Fruit fly (Drosophila melanogaster): Measurements from ENCODE around the gene CG13965.
A peak's percentile ranks its signal among the peaks of the same experiment; 100 is the strongest.

The CG13965 gene

dm6 chr2L:19962252-19962729 is at the start of gene CG13965, which contains the start of gene CG16772:
TSS of gene CG13965 (minus strand) at chr2L:19962352.
TSS of gene CG16772 (plus strand) at chr2L:19962679.
- TF ChIP-seq CG17801 (GFP tag; optimal IDR thresholded peaks at IDR 0.05; ENCODE audit: partially characterized antibody): no peak

DNA sequence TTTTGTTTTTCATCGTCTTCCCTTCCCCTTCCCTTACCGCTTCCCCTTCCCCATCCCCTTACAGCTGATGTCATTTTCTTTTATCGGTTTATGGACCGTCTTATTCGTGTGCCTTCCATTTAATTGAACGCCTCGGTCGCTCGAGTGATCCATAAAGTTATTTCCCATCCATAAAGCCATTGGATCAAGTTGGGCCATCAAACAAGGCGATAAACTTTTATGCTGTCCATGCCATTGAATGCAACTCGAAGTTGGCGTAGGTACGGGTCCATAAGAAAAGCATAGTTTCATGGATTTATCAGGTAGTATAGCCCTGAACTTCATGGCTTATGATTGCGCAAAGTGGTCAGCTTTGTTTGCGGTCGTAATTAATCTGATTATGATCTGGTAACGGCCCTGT is 42.9 kb upstream of the CG13965 start:
- TF ChIP-seq CG17801 (GFP tag; optimal IDR thresholded peaks at IDR 0.05; ENCODE audit: partially characterized antibody): no peak

dm6 chr2L:20004341-20004740 is 42.2 kb upstream of the CG13965 start:
- TF ChIP-seq CG17801 (GFP tag; optimal IDR thresholded peaks at IDR 0.05; ENCODE audit: partially characterized antibody): no peak

DNA sequence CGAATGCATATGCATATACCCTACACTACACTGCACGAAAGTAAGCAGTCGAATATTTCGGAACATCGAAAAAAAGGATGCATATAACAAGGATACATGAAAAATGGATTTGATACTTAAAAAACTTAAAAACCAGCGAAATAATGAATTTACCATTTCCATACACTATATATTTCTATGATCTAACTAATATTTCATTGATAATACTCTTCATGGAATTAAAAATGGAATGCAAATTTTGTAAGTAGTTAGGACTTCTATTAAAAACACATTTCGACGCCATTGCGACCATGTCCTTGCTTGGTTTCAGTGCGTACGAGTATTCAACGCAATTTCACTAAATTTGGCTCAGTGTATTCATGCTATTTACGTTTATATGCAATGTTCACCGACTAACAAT is 39.9 kb upstream of the CG13965 start:
- no peak for TF ChIP-seq CG17801 (GFP tag; optimal IDR thresholded peaks at IDR 0.05; ENCODE audit: partially characterized antibody)

DNA sequence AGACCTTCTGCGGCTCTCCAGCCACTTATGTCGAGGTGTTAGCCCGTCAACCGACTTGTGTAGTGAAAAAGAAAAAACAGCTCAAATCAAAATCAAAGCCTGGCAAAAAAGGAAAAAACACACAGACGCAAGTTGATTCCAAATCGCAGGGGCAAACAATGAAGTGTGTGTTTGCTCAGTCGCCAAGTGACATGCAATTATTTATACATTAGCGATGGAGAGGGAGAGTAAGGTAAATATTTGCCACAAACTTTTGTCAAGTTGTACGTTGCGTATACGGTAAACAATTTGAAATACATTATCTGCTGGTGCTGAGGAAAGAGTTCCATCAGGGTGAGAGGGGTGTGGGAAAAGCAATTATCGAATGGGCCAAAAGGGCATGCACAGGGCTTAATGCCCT is 36.0 kb upstream of the CG13965 start:
- no peak for TF ChIP-seq CG17801 (GFP tag; optimal IDR thresholded peaks at IDR 0.05; ENCODE audit: partially characterized antibody)

DNA sequence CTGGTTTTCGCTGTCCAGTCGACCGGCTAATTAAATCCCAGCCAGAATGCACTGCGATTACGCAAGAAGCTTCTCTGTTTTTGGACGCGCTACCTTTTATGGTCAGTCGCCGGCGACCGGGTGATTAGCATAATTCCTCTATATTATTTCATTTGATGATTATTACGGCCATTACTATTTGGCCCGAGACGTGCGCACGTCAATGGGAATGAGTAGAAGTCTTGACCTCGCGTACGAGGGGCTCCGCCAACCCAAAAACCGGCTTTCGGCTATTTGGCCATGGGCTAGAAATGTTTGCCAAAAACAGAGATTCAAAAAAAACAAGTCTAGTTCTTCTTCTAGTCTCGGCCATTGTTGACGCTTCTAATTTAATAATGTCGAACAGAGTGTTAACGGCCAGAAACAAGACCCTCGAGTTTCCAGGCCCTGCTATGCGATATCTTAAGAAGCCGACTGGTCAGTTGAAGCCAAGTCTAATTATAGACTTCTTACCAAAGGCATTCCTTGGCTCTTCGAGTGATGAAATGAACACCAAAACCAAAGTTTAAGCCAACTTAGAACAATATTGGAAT is 30.4 kb upstream of the CG13965 start:
- no peak for TF ChIP-seq CG17801 (GFP tag; optimal IDR thresholded peaks at IDR 0.05; ENCODE audit: partially characterized antibody)

- no peak for TF ChIP-seq CG17801 (GFP tag; optimal IDR thresholded peaks at IDR 0.05; ENCODE audit: partially characterized antibody)
These were observed 27.7 kb upstream of the CG13965 start for dm6 chr2L:19989658-19990362.

DNA sequence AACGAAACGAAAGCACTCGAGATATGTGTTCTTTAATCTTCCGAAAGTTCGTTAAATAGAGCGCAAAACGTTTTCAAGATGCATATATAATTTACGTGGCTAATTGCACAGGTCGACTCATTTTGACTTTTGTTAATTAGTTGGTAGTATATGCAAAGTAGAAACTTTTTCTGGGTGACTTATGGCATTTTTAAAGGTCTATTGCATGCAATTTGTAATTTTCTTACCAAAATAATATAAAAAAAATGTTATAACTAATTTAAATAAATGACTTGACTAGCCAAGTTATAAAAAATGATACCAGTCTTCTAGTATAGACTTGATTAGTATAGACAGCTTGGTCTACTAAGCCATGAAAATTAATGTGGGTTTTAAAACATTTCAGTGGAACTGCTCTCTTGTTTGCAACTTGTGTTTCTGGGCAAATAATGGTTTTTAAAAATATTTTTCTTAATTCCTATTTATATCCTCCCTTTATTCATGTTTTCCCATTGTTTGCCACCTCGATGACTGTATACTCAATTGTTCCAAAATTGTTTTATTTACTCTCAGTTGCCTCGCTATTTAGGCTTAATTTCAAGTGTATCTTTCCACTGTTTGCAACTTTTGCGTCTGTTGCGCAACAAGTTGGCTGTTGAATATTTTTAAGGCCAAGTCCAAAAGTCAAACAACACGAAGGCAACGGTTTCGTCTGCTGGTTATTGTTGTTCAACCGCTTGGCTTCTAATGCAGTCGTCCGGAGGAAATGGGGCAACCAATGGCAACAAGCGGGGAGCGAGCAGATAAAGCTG is 25.9 kb upstream of the CG13965 start:
- no peak for TF ChIP-seq CG17801 (GFP tag; optimal IDR thresholded peaks at IDR 0.05; ENCODE audit: partially characterized antibody)

DNA sequence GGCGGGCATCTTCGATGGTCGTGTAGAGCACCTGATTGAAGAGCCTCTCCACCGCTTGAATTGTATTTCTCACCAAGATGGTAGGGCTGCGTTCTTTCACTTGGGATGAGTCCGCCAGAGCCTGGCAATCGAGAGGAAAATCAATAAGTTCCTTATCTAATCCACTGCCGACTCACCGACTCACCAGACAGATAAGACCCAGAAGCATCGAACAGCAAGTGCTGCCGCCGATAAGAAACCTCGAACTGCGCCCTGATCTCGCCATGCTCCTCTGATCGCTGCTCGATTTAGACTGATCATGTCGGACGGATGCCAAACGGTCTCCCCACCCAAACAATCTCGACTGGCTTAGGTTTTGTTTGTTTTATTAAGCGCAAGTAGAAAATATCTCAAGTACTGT is 5.2 kb upstream of the CG13965 start, which contains the start of gene Hf:
TSS of gene Hf (minus strand) at position 296 of the 400 bp plus-strand sequence.
- no peak for TF ChIP-seq CG17801 (GFP tag; optimal IDR thresholded peaks at IDR 0.05; ENCODE audit: partially characterized antibody)

- no peak for TF ChIP-seq CG17801 (GFP tag; optimal IDR thresholded peaks at IDR 0.05; ENCODE audit: partially characterized antibody)
These were observed 4.3 kb upstream of the CG13965 start, which contains the start of gene OS9 for dm6 chr2L:19966410-19966809. TSS of gene OS9 (minus strand) at chr2L:19966510.

DNA sequence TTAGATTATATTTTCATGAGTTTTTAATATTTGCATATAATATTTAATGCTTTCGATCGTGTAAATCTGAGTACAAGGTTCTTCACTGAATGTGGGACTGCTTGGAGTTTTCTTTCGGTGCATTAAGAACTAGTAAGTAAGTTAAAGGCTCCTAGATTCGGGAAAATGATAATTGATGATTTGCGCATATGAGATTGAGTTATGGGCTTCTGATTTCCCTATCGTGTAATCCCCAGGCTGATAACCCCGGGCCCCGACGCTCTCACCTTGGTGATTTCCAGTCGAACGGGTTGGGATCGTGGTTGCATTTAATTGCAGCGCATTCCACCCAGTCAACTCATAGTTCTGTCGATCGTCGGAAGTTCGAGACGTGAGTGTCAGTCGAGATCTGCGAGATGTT is 1.7 kb upstream of the CG13965 start, which contains the start of gene CG10680:
TSS of gene CG10680 (plus strand) at position 301 of the 400 bp plus-strand sequence.
- no peak for TF ChIP-seq CG17801 (GFP tag; optimal IDR thresholded peaks at IDR 0.05; ENCODE audit: partially characterized antibody)

- no peak for TF ChIP-seq CG17801 (GFP tag; optimal IDR thresholded peaks at IDR 0.05; ENCODE audit: partially characterized antibody)
These were observed 567 bp downstream of the CG13965 start, which contains the start of gene CG42866 for dm6 chr2L:19961585-19961984. TSS of gene CG42866 (minus strand) at chr2L:19961685.

- no peak for TF ChIP-seq CG17801 (GFP tag; optimal IDR thresholded peaks at IDR 0.05; ENCODE audit: partially characterized antibody)
These were observed 1.2 kb downstream of the CG13965 start, which contains the start of gene CG34051 for dm6 chr2L:19960930-19961329. TSS of gene CG34051 (minus strand) at chr2L:19961030.

DNA sequence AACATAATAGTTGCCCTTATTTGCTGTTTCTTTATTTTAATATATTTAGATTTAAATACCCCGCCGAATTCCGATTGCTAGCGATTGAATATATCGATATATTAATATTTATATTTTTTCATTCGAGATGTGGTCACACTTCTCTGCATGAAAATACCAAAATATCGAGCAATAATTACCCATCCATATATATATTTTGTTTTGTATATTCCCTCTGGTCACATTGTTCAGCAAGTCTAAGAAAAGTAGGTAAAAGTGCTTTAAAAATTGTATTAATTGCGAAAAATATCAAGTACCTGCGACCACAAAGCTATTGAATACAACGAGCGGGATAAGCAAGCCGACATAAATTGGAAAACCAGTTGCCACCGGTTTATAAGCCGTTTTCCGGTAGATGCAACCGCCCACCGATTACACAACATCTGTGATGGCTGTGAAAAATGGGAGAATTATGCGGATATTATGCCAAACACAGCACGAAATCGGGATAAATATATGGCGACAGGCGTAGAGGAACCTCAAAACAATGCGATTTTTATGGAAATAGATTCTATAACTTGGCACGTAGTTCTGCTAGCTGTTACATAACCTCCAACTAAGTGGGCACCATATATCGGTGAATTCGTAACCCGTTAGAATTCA is 3.5 kb downstream of the CG13965 start, which contains the start of gene COX4:
TSS of gene COX4 (plus strand) at position 194 of the 642 bp plus-strand sequence.
- peak; percentile 22 for TF ChIP-seq CG17801 (GFP tag; optimal IDR thresholded peaks at IDR 0.05; ENCODE audit: partially characterized antibody)

DNA sequence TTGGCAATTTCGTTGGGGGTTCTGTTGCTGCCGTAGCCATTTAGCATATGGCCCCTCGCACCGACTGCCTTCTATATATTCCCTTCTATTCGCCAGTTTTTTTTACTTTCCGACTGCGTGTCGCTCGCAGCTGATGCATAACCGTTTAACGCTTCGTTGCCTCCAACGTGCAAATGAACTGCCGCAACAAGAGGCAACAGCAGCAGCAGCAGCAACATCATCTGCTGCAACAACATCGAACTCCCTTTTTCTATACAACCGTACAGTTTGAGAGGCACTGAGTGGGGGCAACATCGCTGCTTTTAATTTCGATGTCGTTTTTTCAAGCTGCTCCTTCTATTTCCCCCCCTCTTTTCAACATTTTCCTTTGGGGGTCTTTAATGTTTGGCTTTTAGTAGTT is 9.9 kb downstream of the CG13965 start:
- no peak for TF ChIP-seq CG17801 (GFP tag; optimal IDR thresholded peaks at IDR 0.05; ENCODE audit: partially characterized antibody)
